Fruit fly (Drosophila melanogaster) whole organism, prepupa: ENCODE measurements around the gene Cad96Cb.

Source experiments
- CG10669 ChIP-seq: fragments of 200-800 bp; sonication (Bioruptor generic); optimal IDR thresholded peaks from 3 replicates; lab custom pipeline; 2018; ENCODE audit warnings: missing biosample characterization, mild to moderate bottlenecking, missing genetic modification characterization, moderate library complexity
- CG11294 ChIP-seq: fragments of 200-800 bp; sonication (Bioruptor generic); IDR thresholded peaks from 2 replicates; pipeline ENCODE4 v1.3.6; 2022; ENCODE audit warnings: missing biosample characterization, missing genetic modification characterization
- CG1621 ChIP-seq: fragments of 200-800 bp; sonication (Bioruptor generic); optimal IDR thresholded peaks from 3 replicates; lab custom pipeline; 2018; ENCODE audit warnings: missing biosample characterization, mild to moderate bottlenecking, missing genetic modification characterization
- CG16779 ChIP-seq: fragments of 200-800 bp; sonication (Bioruptor generic); optimal IDR thresholded peaks from 3 replicates; lab custom pipeline; 2017; ENCODE audit warnings: missing biosample characterization, mild to moderate bottlenecking, missing genetic modification characterization
- CG32006 ChIP-seq: fragments of 200-800 bp; sonication (Bioruptor generic); optimal IDR thresholded peaks from 3 replicates; lab custom pipeline; 2017; ENCODE audit warnings: missing biosample characterization, mild to moderate bottlenecking, missing genetic modification characterization
- CG3919 ChIP-seq: fragments of 200-800 bp; sonication (Bioruptor generic); optimal IDR thresholded peaks from 3 replicates; lab custom pipeline; 2016; ENCODE audit warnings: missing biosample characterization, missing genetic modification characterization
- CG6163 ChIP-seq: fragments of 200-800 bp; sonication (Bioruptor generic); IDR thresholded peaks from 3 replicates; pipeline ENCODE4 v1.3.6; 2022; ENCODE audit warnings: missing biosample characterization, missing genetic modification characterization
- CG6792 ChIP-seq: fragments of 200-800 bp; sonication (Bioruptor generic); optimal IDR thresholded peaks from 3 replicates; lab custom pipeline; 2016; ENCODE audit warnings: missing biosample characterization, missing genetic modification characterization
- CG6808 ChIP-seq: fragments of 200-800 bp; sonication (Bioruptor generic); optimal IDR thresholded peaks from 3 replicates; lab custom pipeline; 2017; ENCODE audit warnings: missing biosample characterization, missing genetic modification characterization, mild to moderate bottlenecking, moderate library complexity, missing genetic modification reagents
- CG8319 ChIP-seq: fragments of 200-800 bp; sonication (Bioruptor generic); optimal IDR thresholded peaks from 3 replicates; lab custom pipeline; 2016; ENCODE audit warnings: missing biosample characterization, missing genetic modification characterization
- CG8632 ChIP-seq: fragments of 200-800 bp; sonication (Bioruptor generic); optimal IDR thresholded peaks from 3 replicates; lab custom pipeline; 2016; ENCODE audit warnings: missing biosample characterization, missing genetic modification characterization
- Eip75B ChIP-seq: fragments of 200-800 bp; sonication (Bioruptor generic); optimal IDR thresholded peaks from 3 replicates; lab custom pipeline; 2016; ENCODE audit warnings: missing biosample characterization, missing genetic modification characterization
- Eip93F ChIP-seq: fragments of 200-800 bp; sonication (Bioruptor generic); optimal IDR thresholded peaks from 2 replicates; lab custom pipeline; 2016; ENCODE audit warnings: missing biosample characterization, mild to moderate bottlenecking, missing genetic modification characterization
- Gug ChIP-seq: fragments of 200-800 bp; sonication (Bioruptor generic); IDR thresholded peaks from 2 replicates; pipeline ENCODE4 v1.3.6; 2022; ENCODE audit warnings: missing biosample characterization, missing genetic modification characterization
- Hr38 ChIP-seq: sonication (Bioruptor generic); optimal IDR thresholded peaks from 2 replicates; lab custom pipeline; 2016; ENCODE audit warnings: missing biosample characterization, missing genetic modification characterization
- Hr39 ChIP-seq: fragments of 200-800 bp; sonication (Bioruptor generic); optimal IDR thresholded peaks from 2 replicates; lab custom pipeline; 2016; ENCODE audit warnings: missing biosample characterization, missing genetic modification characterization
- Hr4 ChIP-seq: fragments of 200-800 bp; sonication (Bioruptor generic); optimal IDR thresholded peaks from 3 replicates; lab custom pipeline; 2016; ENCODE audit warnings: missing biosample characterization, missing genetic modification characterization
- Lpt ChIP-seq: fragments of 200-800 bp; sonication (Bioruptor generic); optimal IDR thresholded peaks from 3 replicates; lab custom pipeline; 2016; ENCODE audit warnings: missing biosample characterization, missing genetic modification characterization
- OdsH ChIP-seq: fragments of 200-800 bp; sonication (Bioruptor generic); optimal IDR thresholded peaks from 3 replicates; lab custom pipeline; 2016; ENCODE audit warnings: missing biosample characterization, missing genetic modification characterization
- Smox ChIP-seq: fragments of 200-800 bp; sonication (Bioruptor generic); optimal IDR thresholded peaks from 3 replicates; lab custom pipeline; 2016; ENCODE audit warnings: missing biosample characterization, missing genetic modification characterization
- Sox14 ChIP-seq: fragments of 200-800 bp; sonication (Bioruptor generic); optimal IDR thresholded peaks from 3 replicates; lab custom pipeline; 2016; ENCODE audit warnings: missing biosample characterization, missing genetic modification characterization
- Sox15 ChIP-seq: fragments of 200-800 bp; sonication (Bioruptor generic); optimal IDR thresholded peaks from 3 replicates; lab custom pipeline; 2016; ENCODE audit warnings: missing biosample characterization, missing genetic modification characterization
- acj6 ChIP-seq: fragments of 200-800 bp; sonication (Bioruptor generic); optimal IDR thresholded peaks from 3 replicates; lab custom pipeline; 2016; ENCODE audit warnings: missing biosample characterization, missing genetic modification characterization
- cyc ChIP-seq: fragments of 200-800 bp; sonication (Bioruptor generic); optimal IDR thresholded peaks from 3 replicates; lab custom pipeline; 2016; ENCODE audit warnings: missing biosample characterization, missing genetic modification characterization
- dac ChIP-seq: fragments of 200-800 bp; sonication (Bioruptor generic); optimal IDR thresholded peaks from 2 replicates; lab custom pipeline; 2017; ENCODE audit warnings: missing biosample characterization, mild to moderate bottlenecking, missing genetic modification characterization
- eg ChIP-seq: fragments of 200-800 bp; sonication (Bioruptor generic); IDR thresholded peaks from 3 replicates; pipeline ENCODE4 v1.3.6; 2022; ENCODE audit warnings: missing biosample characterization, missing genetic modification characterization
- esn ChIP-seq: fragments of 200-800 bp; sonication (Bioruptor generic); optimal IDR thresholded peaks from 2 replicates; lab custom pipeline; 2016; ENCODE audit warnings: missing biosample characterization, mild to moderate bottlenecking, missing genetic modification characterization, moderate library complexity
- fd85E ChIP-seq: fragments of 200-800 bp; sonication (Bioruptor generic); optimal IDR thresholded peaks from 3 replicates; lab custom pipeline; 2016; ENCODE audit warnings: missing biosample characterization, missing genetic modification characterization
- fkh ChIP-seq: fragments of 200-800 bp; sonication (Bioruptor generic); optimal IDR thresholded peaks from 3 replicates; lab custom pipeline; 2017; ENCODE audit warnings: missing biosample characterization, mild to moderate bottlenecking, missing genetic modification characterization, moderate library complexity
- lz ChIP-seq: fragments of 200-800 bp; sonication (Bioruptor generic); optimal IDR thresholded peaks from 3 replicates; lab custom pipeline; 2016; ENCODE audit warnings: missing biosample characterization, missing genetic modification characterization
- net ChIP-seq: fragments of 200-800 bp; sonication (Bioruptor generic); optimal IDR thresholded peaks from 3 replicates; lab custom pipeline; 2016; ENCODE audit warnings: missing biosample characterization, missing genetic modification characterization
- pdm3 ChIP-seq: fragments of 200-800 bp; sonication (Bioruptor generic); optimal IDR thresholded peaks from 3 replicates; lab custom pipeline; 2016; ENCODE audit warnings: missing biosample characterization, missing genetic modification characterization
- salr ChIP-seq, 2 experiments: fragments of 200-800 bp; sonication (Bioruptor generic); optimal IDR thresholded peaks; 3 replicates each; lab custom pipeline; 2016 to 2018; ENCODE audit warnings: missing biosample characterization in 2 of 2, missing genetic modification characterization in 2 of 2, mild to moderate bottlenecking in 1 of 2
- spab ChIP-seq: fragments of 200-800 bp; sonication (Bioruptor generic); optimal IDR thresholded peaks from 2 replicates; lab custom pipeline; 2017; ENCODE audit warnings: missing biosample characterization, mild to moderate bottlenecking, missing genetic modification characterization, missing genetic modification reagents
- ss ChIP-seq, 2 experiments: fragments of 200-800 bp; sonication (Bioruptor generic); optimal IDR thresholded peaks; 2 replicates in 1 of 2; 3 replicates in 1 of 2; lab custom pipeline; 2017 to 2018; ENCODE audit warnings: mild to moderate bottlenecking in 2 of 2, missing biosample characterization in 2 of 2, missing genetic modification characterization in 2 of 2, moderate library complexity in 1 of 2
- svp ChIP-seq: fragments of 200-800 bp; sonication (Bioruptor generic); peaks from one replicate; lab custom pipeline; 2016; ENCODE audit warnings: missing biosample characterization, missing genetic modification characterization
- topi ChIP-seq: fragments of 200-800 bp; sonication (Bioruptor generic); optimal IDR thresholded peaks from 3 replicates; lab custom pipeline; 2016; ENCODE audit warnings: missing biosample characterization, missing genetic modification characterization

Gene Cad96Cb

DNA sequence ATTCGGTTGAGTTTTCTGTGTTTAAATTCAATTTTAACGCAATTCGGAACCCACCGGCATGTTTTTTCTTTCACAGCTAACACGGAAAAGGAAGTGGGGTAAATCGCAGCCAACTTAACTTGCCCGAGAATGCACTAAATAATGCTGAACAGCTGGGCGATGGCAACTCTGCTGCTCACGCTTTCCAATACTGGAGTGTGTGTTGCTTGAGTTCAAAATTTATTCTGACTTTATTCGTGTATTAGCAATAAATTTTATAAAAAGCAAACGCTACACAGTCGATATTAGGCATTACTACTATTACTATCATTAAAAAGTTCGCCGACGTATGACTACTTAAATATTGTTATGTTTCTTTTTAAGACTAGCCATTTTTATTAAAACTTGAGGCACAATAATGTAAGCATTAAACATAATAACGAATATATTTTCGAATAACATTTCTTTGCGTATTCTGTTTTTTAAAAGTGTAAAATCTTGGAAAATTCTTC, 15.3 kb upstream of the Cad96Cb start, which contains the start of the genes RpS27 and Nup37 (continued):
- TF ChIP-seq dac (GFP tag; lab: Kevin White, UChicago): peak; percentile 91
- TF ChIP-seq Eip75B (GFP tag; lab: Kevin White, UChicago): peak; percentile 96
- TF ChIP-seq CG8632: peak; percentile 89
- peak; percentile 89 for TF ChIP-seq fd85E
- TF ChIP-seq svp (GFP tag; lab: Kevin White, UChicago): no peak
- peak; percentile 90 for TF ChIP-seq CG1621 (tag; lab: Kevin White, UChicago)
- peak; percentile 93 for TF ChIP-seq eg
- TF ChIP-seq Smox: peak; percentile 91
- TF ChIP-seq Gug (GFP tag; lab: Robert Waterston, UW): peak; percentile 77
- peak; percentile 98 for TF ChIP-seq lz (GFP tag; lab: Kevin White, UChicago)
- peak; percentile 95 for TF ChIP-seq topi (GFP tag; lab: Kevin White, UChicago)
- TF ChIP-seq spab (GFP tag; lab: Kevin White, UChicago): peak; percentile 76
- peak; percentile 95 for TF ChIP-seq CG8319 (GFP tag; lab: Kevin White, UChicago)
- peak; percentile 75 for TF ChIP-seq CG32006 (GFP tag; lab: Kevin White, UChicago)
- peak; percentile 85 to 93 for TF ChIP-seq ss (GFP tag; optimal IDR thresholded peaks at IDR 0.05; lab: Kevin White, UChicago)
- peak; percentile 91 for TF ChIP-seq CG6792
- TF ChIP-seq salr (GFP tag; optimal IDR thresholded peaks at IDR 0.05; lab: Kevin White, UChicago): peak in 1 of 2 experiments; percentile 98
- peak; percentile 96 for TF ChIP-seq CG6163 (GFP tag; lab: Robert Waterston, UW)
- TF ChIP-seq Sox14: peak; percentile 91
- peak; percentile 92 for TF ChIP-seq OdsH (GFP tag; lab: Kevin White, UChicago)
- TF ChIP-seq Eip93F (GFP tag; lab: Kevin White, UChicago): no peak
- peak; percentile 77 for TF ChIP-seq CG11294
- no peak for TF ChIP-seq Lpt (GFP tag; lab: Kevin White, UChicago)

DNA sequence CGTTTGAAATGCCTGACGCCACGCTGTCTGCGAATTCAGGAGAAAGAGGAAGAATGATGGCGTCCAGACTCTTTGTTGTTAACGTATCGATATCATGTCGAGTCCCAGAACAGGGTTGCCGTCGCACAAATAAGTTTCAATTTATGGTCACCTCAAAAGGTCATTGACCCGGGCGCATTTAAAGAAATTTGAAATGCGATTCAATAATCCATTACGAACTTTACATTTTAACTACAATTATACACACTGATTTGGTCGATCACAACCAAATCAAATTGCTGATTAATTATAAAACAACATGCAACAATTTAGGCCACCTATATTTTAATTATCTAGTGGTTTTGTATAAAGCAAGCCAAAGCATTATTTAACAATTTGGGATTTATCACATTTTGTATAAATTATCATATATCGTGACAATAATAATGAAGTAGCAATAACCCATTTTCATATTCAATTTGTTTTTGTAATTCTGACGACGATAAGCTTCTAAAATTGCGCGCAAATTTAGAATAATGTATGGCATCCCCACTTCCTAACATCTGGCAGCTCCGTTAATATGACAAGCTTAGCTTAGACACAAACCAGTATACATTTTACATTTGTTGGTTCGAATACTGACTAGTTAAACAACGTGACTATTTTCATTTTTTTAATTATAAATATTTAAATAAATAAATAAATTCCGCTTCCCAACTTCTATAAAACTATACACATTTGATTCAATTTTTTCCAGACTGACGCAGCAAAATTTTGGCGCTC, 13.1 kb upstream of the Cad96Cb start, which contains the start of gene bam:
TSS of gene bam (minus strand) at position 58 of the 762 bp plus-strand sequence.
- TF ChIP-seq OdsH (GFP tag; lab: Kevin White, UChicago): no peak
- TF ChIP-seq fkh: peak; percentile 11
- no peak for TF ChIP-seq CG8319 (GFP tag; lab: Kevin White, UChicago)
- TF ChIP-seq CG1621 (tag; lab: Kevin White, UChicago): no peak
- peak; percentile 75 for TF ChIP-seq svp (GFP tag; lab: Kevin White, UChicago)
- TF ChIP-seq, all 60 proteins: peak for 2

DNA sequence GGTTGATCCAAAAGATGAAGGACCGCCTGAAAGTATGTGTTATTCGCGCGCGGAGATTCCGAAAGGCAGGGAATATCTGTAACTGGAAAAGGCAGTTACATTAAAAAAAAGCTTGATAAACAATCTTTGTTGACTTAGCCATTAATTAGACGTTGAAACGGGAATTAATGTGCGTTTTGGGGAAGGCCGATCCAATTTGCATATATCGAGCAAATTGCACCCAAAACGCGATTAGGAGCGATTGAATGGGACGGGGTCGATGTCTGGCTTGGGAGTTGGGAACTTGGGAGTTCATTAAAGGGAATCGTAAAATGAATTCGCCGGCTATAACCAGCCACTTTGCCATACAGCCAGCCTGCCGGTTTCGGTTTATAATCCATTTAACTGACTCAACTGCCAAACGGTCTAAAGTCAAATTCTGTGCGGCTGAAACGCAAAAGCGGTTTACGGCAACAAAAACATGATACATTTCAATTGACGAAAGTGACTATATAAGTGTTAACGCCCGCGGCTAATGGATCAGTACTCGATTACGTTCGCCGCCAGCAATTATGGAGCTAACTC, 9.5 kb upstream of the Cad96Cb start, which contains the start of gene CG11854:
TSS of gene CG11854 (plus strand) at position 514 of the 564 bp plus-strand sequence.
- no peak for TF ChIP-seq pdm3 (GFP tag; lab: Kevin White, UChicago)

dm6 chr3R:25239880-25240279, 7.8 kb upstream of the Cad96Cb start, which contains the start of gene to:
to (plus strand) TSS chr3R:25240180.
- TF ChIP-seq net (GFP tag; lab: Kevin White, UChicago) (no peak), Eip93F (GFP tag; lab: Kevin White, UChicago) (no peak), CG16779 (tag; lab: Kevin White, UChicago) (no peak), Sox15 (no peak), CG3919 (GFP tag; lab: Kevin White, UChicago) (no peak), salr (GFP tag; optimal IDR thresholded peaks at IDR 0.05; lab: Kevin White, UChicago) (no peak), cyc (GFP tag; lab: Kevin White, UChicago) (no peak), ss (GFP tag; optimal IDR thresholded peaks at IDR 0.05; lab: Kevin White, UChicago) (no peak), acj6 (no peak), CG6808 (GFP tag; lab: Kevin White, UChicago) (no peak), CG6163 (GFP tag; lab: Robert Waterston, UW) (no peak), CG8319 (GFP tag; lab: Kevin White, UChicago) (no peak), Hr39 (GFP tag; lab: Kevin White, UChicago) (no peak), CG32006 (GFP tag; lab: Kevin White, UChicago) (no peak), Lpt (GFP tag; lab: Kevin White, UChicago) (no peak), Hr38 (GFP tag; lab: Kevin White, UChicago) (no peak), Hr4 (GFP tag; lab: Kevin White, UChicago) (no peak), esn (GFP tag; lab: Kevin White, UChicago) (no peak), CG10669 (GFP tag; lab: Kevin White, UChicago) (no peak)
